Worm (Caenorhabditis elegans) whole organism, L4/young adult: ENCODE data around the gene Y62H9A.1.

Source experiments
- W03F9.2 ChIP-seq: fragments of 150-350 bp; optimal IDR thresholded peaks from 2 replicates; lab custom pipeline; 2014; ENCODE audit warnings: missing biosample characterization, missing genetic modification characterization
- him-1 ChIP-seq: sonication (generic microtip); optimal IDR thresholded peaks from 2 replicates; lab custom pipeline; 2016; ENCODE audit warnings: missing genotype, missing genetic modification reagents, missing genetic modification characterization, missing compliant biosample characterization

DNA sequence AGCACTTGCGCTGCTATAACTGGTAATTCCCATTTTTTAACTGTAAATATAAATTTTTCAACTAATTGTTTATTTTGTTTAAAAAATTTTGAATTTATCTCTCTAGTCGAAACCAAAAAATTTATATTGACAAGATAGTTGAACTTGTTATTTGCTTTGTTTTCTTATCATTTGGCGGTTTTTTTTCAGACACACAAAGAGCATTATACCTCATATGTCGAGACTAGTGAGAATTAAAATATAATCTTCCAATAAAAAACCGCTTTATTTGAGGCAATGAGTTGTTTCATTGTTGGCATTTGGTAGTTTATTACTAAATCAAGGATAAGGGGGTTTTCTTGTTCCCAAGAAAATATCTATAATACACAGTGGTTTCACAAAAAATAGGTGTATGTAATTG lies 32.9 kb downstream of the Y62H9A.1 start:
- TF ChIP-seq W03F9.2 (tag; lab: Kevin White, UChicago) (no peak), him-1 (tag; lab: Kevin White, UChicago) (no peak)
